Worm (Caenorhabditis elegans) whole organism, L3 larva: ENCODE data around the gene pyc-1.

Experiments used
- ZK546.5 ChIP-seq: sonication (generic microtip); optimal IDR thresholded peaks from 2 replicates; lab custom pipeline; 2017; ENCODE audit warnings: missing biosample characterization, missing genetic modification characterization
- ama-1 ChIP-seq: fragments of 150-350 bp; optimal IDR thresholded peaks from 2 replicates; lab custom pipeline; 2018
- ceh-82 ChIP-seq: fragments of 150-350 bp; optimal IDR thresholded peaks from 2 replicates; lab custom pipeline; 2014; ENCODE audit warnings: missing biosample characterization, missing genetic modification characterization
- egl-27 ChIP-seq: sonication (generic microtip); optimal IDR thresholded peaks from 4 replicates; lab custom pipeline; 2017; ENCODE audit warnings: missing biosample characterization, missing genetic modification reagents, missing genetic modification characterization
- egl-5 ChIP-seq: fragments of 150-350 bp; optimal IDR thresholded peaks from 2 replicates; lab custom pipeline; 2017; ENCODE audit warnings: missing biosample characterization, missing genetic modification reagents, missing genetic modification characterization, inconsistent platforms
- elt-2 ChIP-seq: sonication (generic microtip); optimal IDR thresholded peaks from 2 replicates; lab custom pipeline; 2016; ENCODE audit warnings: missing genetic modification reagents, mild to moderate bottlenecking, missing genetic modification characterization, missing compliant biosample characterization
- elt-3 ChIP-seq, 3 experiments: fragments of 150-350 bp in 1 of 3; sonication (generic microtip) in 2 of 3; optimal IDR thresholded peaks; 2 replicates in 2 of 3; 4 replicates in 1 of 3; lab custom pipeline; 2014 to 2017; ENCODE audit warnings: missing biosample characterization in 3 of 3, missing genetic modification characterization in 3 of 3
- eor-1 ChIP-seq, 2 experiments: fragments of 150-350 bp; optimal IDR thresholded peaks; 2 replicates each; lab custom pipeline; 2014 to 2018; ENCODE audit warnings: missing biosample characterization in 2 of 2, missing genetic modification characterization in 2 of 2
- fkh-10 ChIP-seq: sonication (generic microtip); optimal IDR thresholded peaks from 2 replicates; lab custom pipeline; 2017; ENCODE audit warnings: missing biosample characterization, missing genetic modification reagents, missing genetic modification characterization
- fkh-2 ChIP-seq: fragments of 150-350 bp; optimal IDR thresholded peaks from 2 replicates; lab custom pipeline; 2014; ENCODE audit warnings: missing biosample characterization, missing genetic modification reagents, missing genetic modification characterization
- fos-1 ChIP-seq: fragments of 150-350 bp; optimal IDR thresholded peaks from 2 replicates; lab custom pipeline; 2014; ENCODE audit warnings: missing biosample characterization, missing genetic modification characterization
- jun-1 ChIP-seq: fragments of 150-350 bp; optimal IDR thresholded peaks from 2 replicates; lab custom pipeline; 2014; ENCODE audit warnings: missing biosample characterization, missing genetic modification reagents, missing genetic modification characterization
- lsy-12 ChIP-seq: sonication (generic microtip); optimal IDR thresholded peaks from 2 replicates; lab custom pipeline; 2016; ENCODE audit warnings: mild to moderate bottlenecking, missing genetic modification characterization, missing compliant biosample characterization
- mdl-1 ChIP-seq: fragments of 150-350 bp; optimal IDR thresholded peaks from 2 replicates; lab custom pipeline; 2014; ENCODE audit warnings: missing biosample characterization, missing genetic modification characterization
- mml-1 ChIP-seq: fragments of 150-350 bp; sonication (generic microtip); optimal IDR thresholded peaks from 3 replicates; lab custom pipeline; 2014; ENCODE audit warnings: missing biosample characterization, missing genetic modification characterization
- nfya-1 ChIP-seq: sonication (generic microtip); optimal IDR thresholded peaks from 2 replicates; lab custom pipeline; 2017; ENCODE audit warnings: missing genetic modification characterization, mild to moderate bottlenecking, missing compliant biosample characterization, antibody characterized with exemption, moderate library complexity; ENCODE audit not compliant: insufficient read depth
- nhr-12 ChIP-seq: fragments of 150-350 bp; optimal IDR thresholded peaks from 2 replicates; lab custom pipeline; 2014; ENCODE audit warnings: missing biosample characterization, missing genetic modification characterization
- nhr-23 ChIP-seq: fragments of 150-350 bp; optimal IDR thresholded peaks from 2 replicates; lab custom pipeline; 2014; ENCODE audit warnings: missing biosample characterization, missing genetic modification reagents, missing genetic modification characterization
- nhr-237 ChIP-seq: fragments of 150-350 bp; optimal IDR thresholded peaks from 2 replicates; lab custom pipeline; 2014; ENCODE audit warnings: missing biosample characterization, missing genetic modification characterization
- nhr-25 ChIP-seq: sonication (generic microtip); optimal IDR thresholded peaks from 2 replicates; lab custom pipeline; 2017; ENCODE audit warnings: missing biosample characterization, missing genetic modification characterization
- nhr-43 ChIP-seq: sonication (generic microtip); optimal IDR thresholded peaks from 2 replicates; lab custom pipeline; 2016; ENCODE audit warnings: mild to moderate bottlenecking, missing genetic modification characterization, missing compliant biosample characterization; ENCODE audit not compliant: poor library complexity, severe bottlenecking
- nhr-67 ChIP-seq: fragments of 150-350 bp; optimal IDR thresholded peaks from 2 replicates; lab custom pipeline; 2014; ENCODE audit warnings: missing biosample characterization, missing genetic modification characterization
- nhr-76 ChIP-seq: fragments of 150-350 bp; sonication (generic microtip); optimal IDR thresholded peaks from 5 replicates; lab custom pipeline; 2014; ENCODE audit warnings: missing biosample characterization, missing genetic modification characterization
- pha-4 ChIP-seq: fragments of 150-350 bp; optimal IDR thresholded peaks from 2 replicates; lab custom pipeline; 2014; ENCODE audit warnings: missing biosample characterization, missing genetic modification reagents, missing genetic modification characterization
- pqm-1 ChIP-seq: fragments of 150-350 bp; optimal IDR thresholded peaks from 2 replicates; lab custom pipeline; 2017; ENCODE audit warnings: missing biosample characterization, missing genetic modification characterization, inconsistent platforms
- sea-2 ChIP-seq: fragments of 150-350 bp; sonication (generic microtip); optimal IDR thresholded peaks from 4 replicates; lab custom pipeline; 2014; ENCODE audit warnings: missing biosample characterization, missing genetic modification reagents, missing genetic modification characterization
- skn-1 ChIP-seq: fragments of 150-350 bp; optimal IDR thresholded peaks from 2 replicates; lab custom pipeline; 2014; ENCODE audit warnings: missing biosample characterization, missing genetic modification characterization
- snpc-4 ChIP-seq: fragments of 150-350 bp; optimal IDR thresholded peaks from 2 replicates; lab custom pipeline; 2014; ENCODE audit warnings: missing biosample characterization, missing genetic modification characterization
- tbx-2 ChIP-seq: sonication (generic microtip); optimal IDR thresholded peaks from 2 replicates; lab custom pipeline; 2016; ENCODE audit warnings: mild to moderate bottlenecking, missing genetic modification characterization, missing compliant biosample characterization
- unc-62 ChIP-seq: fragments of 150-350 bp; sonication (generic microtip); optimal IDR thresholded peaks from 4 replicates; lab custom pipeline; 2014; ENCODE audit warnings: missing biosample characterization, missing genetic modification reagents, missing genetic modification characterization
- ztf-11 ChIP-seq: fragments of 150-350 bp; optimal IDR thresholded peaks from 2 replicates; lab custom pipeline; 2014; ENCODE audit warnings: missing biosample characterization, missing genetic modification characterization

pyc-1 gene

ce11 chrV:11823978-11824377 is 1.6 kb upstream of the pyc-1 start (continued):
- TF ChIP-seq nhr-23 (tag; lab: Kevin White, UChicago) (peak; percentile 75), skn-1 (tag; lab: Kevin White, UChicago) (no peak), lsy-12 (tag; lab: Kevin White, UChicago) (peak; percentile 65), pqm-1 (peak; percentile 97), ceh-82 (tag; lab: Kevin White, UChicago) (no peak), nhr-76 (tag; lab: Kevin White, UChicago) (no peak), fkh-2 (no peak), ztf-11 (tag; lab: Kevin White, UChicago) (no peak)

- TF ChIP-seq nfya-1 (tag; lab: Kevin White, UChicago) (peak; percentile 69), pha-4 (tag; lab: Kevin White, UChicago) (peak; percentile 7), ama-1 (lab: Kevin White, UChicago) (peak; percentile 44)
These were observed 950 bp upstream of the pyc-1 start for ce11 chrV:11823125-11823833.

DNA sequence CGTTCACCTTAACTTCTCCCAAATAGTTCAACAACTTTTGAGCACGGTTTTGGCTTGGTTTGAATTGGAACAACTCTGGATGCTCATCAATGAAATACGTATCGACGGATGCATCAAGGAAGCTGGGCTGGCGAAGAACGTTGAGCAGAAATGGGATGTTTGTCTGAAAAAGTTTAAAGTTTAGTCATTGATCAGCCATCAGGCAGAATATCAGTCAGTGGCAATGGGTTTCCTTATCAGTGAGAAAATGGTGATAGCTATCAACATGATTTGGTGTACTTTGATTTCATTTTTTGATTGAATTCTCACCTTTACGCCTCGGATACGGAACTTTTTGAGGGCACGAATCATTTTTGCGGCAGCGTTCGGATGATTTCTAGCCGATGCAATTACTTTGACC is 1.8 kb downstream of the pyc-1 start:
- TF ChIP-seq jun-1 (no peak), elt-2 (tag; lab: Kevin White, UChicago) (peak; percentile 62), fkh-10 (GFP tag; lab: Kevin White, UChicago) (no peak), ama-1 (lab: Kevin White, UChicago) (peak; percentile 89), pha-4 (tag; lab: Kevin White, UChicago) (no peak), nhr-43 (tag; lab: Kevin White, UChicago) (peak; percentile 34), sea-2 (GFP tag; lab: Kevin White, UChicago) (no peak), pqm-1 (peak; percentile 50), eor-1 (tag; optimal IDR thresholded peaks at IDR 0.05; lab: Kevin White, UChicago) (no peak), nhr-12 (tag; lab: Kevin White, UChicago) (no peak)

- TF ChIP-seq nhr-67 (tag; lab: Kevin White, UChicago) (no peak), ama-1 (lab: Kevin White, UChicago) (peak; percentile 42)
These were observed 2.9 kb downstream of the pyc-1 start for ce11 chrV:11819451-11819850.

DNA sequence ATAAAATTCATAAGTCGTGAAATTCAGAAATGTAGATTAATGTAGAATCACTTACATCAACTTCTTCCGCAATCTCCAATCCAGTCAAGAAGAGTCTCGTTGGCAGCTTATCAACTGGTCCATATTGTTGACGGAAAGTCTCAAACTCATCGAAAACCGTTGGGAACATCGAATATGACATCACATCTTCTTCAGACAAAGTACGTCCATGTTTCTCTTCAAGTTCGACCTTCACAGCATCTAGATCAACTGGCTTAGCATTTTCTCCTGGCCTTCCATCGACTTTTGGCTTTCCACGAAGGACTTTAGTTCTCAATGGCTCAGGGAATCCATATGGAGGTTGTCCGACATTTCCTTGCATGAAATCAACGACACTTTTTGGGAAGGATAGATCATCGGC is 3.5 kb downstream of the pyc-1 start:
- no peak for TF ChIP-seq elt-3 (tag; optimal IDR thresholded peaks at IDR 0.05; lab: Kevin White, UChicago)
- no peak for TF ChIP-seq unc-62
- TF ChIP-seq ama-1 (lab: Kevin White, UChicago), result peak; percentile 55
- no peak for TF ChIP-seq lsy-12 (tag; lab: Kevin White, UChicago)
- TF ChIP-seq ztf-11 (tag; lab: Kevin White, UChicago), result no peak
- no peak for TF ChIP-seq mdl-1 (tag; lab: Kevin White, UChicago)

DNA sequence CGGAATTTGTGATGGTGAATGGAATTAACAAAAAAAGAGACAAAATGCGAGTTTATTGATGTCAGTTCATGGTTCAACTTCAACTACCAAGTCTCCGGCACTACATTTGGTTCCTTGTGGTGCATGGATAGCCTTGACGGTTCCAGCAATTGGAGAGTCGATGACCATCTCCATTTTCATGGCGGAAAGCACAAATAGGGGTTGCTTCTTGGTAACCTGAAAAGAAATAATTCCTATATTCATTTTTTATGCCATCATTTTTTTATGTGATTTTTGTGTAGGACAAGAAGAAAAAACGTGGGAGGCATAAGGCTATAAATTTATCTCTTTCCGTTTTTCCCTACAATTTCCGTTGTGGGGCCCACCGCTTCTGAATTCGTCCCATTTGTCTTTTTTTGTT is 4.3 kb downstream of the pyc-1 start:
- no peak for TF ChIP-seq ZK546.5 (tag; lab: Kevin White, UChicago)
- no peak for TF ChIP-seq egl-27 (tag; lab: Kevin White, UChicago)
- TF ChIP-seq mml-1, result no peak
- no peak for TF ChIP-seq ztf-11 (tag; lab: Kevin White, UChicago)
- no peak for TF ChIP-seq nfya-1 (tag; lab: Kevin White, UChicago)
- TF ChIP-seq egl-5, result no peak
- TF ChIP-seq snpc-4, result no peak
- TF ChIP-seq, all 47 proteins: peak for 0

- no peak for TF ChIP-seq nfya-1 (tag; lab: Kevin White, UChicago)
- no peak for TF ChIP-seq tbx-2 (tag; lab: Kevin White, UChicago)
- TF ChIP-seq nhr-43 (tag; lab: Kevin White, UChicago), result no peak
- no peak for TF ChIP-seq mml-1
- no peak for TF ChIP-seq unc-62
- TF ChIP-seq nhr-25 (tag; lab: Kevin White, UChicago), result no peak
- TF ChIP-seq nhr-76 (tag; lab: Kevin White, UChicago), result no peak
- no peak for TF ChIP-seq fos-1 (tag; lab: Kevin White, UChicago)
- no peak for TF ChIP-seq ZK546.5 (tag; lab: Kevin White, UChicago)
- no peak for TF ChIP-seq nhr-237
- no peak for TF ChIP-seq snpc-4
These were observed 5.0 kb downstream of the pyc-1 start for ce11 chrV:11817263-11817726.
